Fruit fly (Drosophila melanogaster) whole organism, embryonic: Measurements from ENCODE around the gene pdm2.
A peak's percentile ranks its signal among the peaks of the same experiment; 100 is the strongest.

ENCODE experiments used
- ATbp ChIP-seq: fragments of 200-800 bp; sonication (Bioruptor generic); optimal IDR thresholded peaks from 2 replicates; lab custom pipeline; 2017; ENCODE audit warnings: missing biosample characterization, mild to moderate bottlenecking, missing genetic modification characterization, missing genetic modification reagents
- Adf1 ChIP-seq: fragments of 200-800 bp; sonication (Bioruptor generic); IDR thresholded peaks from 2 replicates; pipeline ENCODE4 v1.3.6; 2022; ENCODE audit warnings: missing biosample characterization, missing genetic modification characterization
- CG10462 ChIP-seq: fragments of 200-800 bp; sonication (Bioruptor generic); optimal IDR thresholded peaks from 2 replicates; lab custom pipeline; 2016; ENCODE audit warnings: missing biosample characterization, missing genetic modification characterization
- CG11247 ChIP-seq: fragments of 200-800 bp; sonication (Bioruptor generic); IDR thresholded peaks from 2 replicates; pipeline ENCODE4 v1.3.6; 2022; ENCODE audit warnings: missing biosample characterization, missing genetic modification characterization
- CG11695 ChIP-seq: fragments of 200-800 bp; sonication (Bioruptor generic); IDR thresholded peaks from 3 replicates; pipeline ENCODE4 v1.3.6; 2022; ENCODE audit warnings: missing biosample characterization, missing genetic modification characterization
- CG12236 ChIP-seq: fragments of 200-800 bp; sonication (Bioruptor generic); optimal IDR thresholded peaks from 2 replicates; lab custom pipeline; 2016; ENCODE audit warnings: missing biosample characterization, missing genetic modification characterization
- CG13287 ChIP-seq: fragments of 200-800 bp; sonication (Bioruptor generic); IDR thresholded peaks from 2 replicates; pipeline ENCODE4 v1.3.6; 2022; ENCODE audit warnings: missing biosample characterization, missing genetic modification characterization; ENCODE audit not compliant: partially characterized antibody
- CG1832 ChIP-seq: fragments of 200-800 bp; sonication (Bioruptor generic); optimal IDR thresholded peaks from 2 replicates; lab custom pipeline; 2017; ENCODE audit warnings: missing biosample characterization, mild to moderate bottlenecking, missing genetic modification characterization, inconsistent platforms
- CG2712 ChIP-seq: fragments of 200-800 bp; optimal IDR thresholded peaks from 3 replicates; lab custom pipeline; 2019; ENCODE audit warnings: missing biosample characterization, mild to moderate bottlenecking, missing genetic modification characterization, moderate library complexity
- CG31365 ChIP-seq: fragments of 200-800 bp; sonication (Bioruptor generic); optimal IDR thresholded peaks from 2 replicates; lab custom pipeline; 2018; ENCODE audit warnings: missing biosample characterization, mild to moderate bottlenecking, missing genetic modification characterization
- CG3281 ChIP-seq: fragments of 200-800 bp; sonication (Bioruptor generic); optimal IDR thresholded peaks from 3 replicates; lab custom pipeline; 2017; ENCODE audit warnings: missing biosample characterization, mild to moderate bottlenecking, missing genetic modification characterization
- CG34376 ChIP-seq: fragments of 200-800 bp; sonication (Bioruptor generic); optimal IDR thresholded peaks from 2 replicates; lab custom pipeline; 2018; ENCODE audit warnings: missing biosample characterization, mild to moderate bottlenecking, missing genetic modification characterization
- CG4820 ChIP-seq: fragments of 200-800 bp; sonication (Bioruptor generic); optimal IDR thresholded peaks from 3 replicates; lab custom pipeline; 2016; ENCODE audit warnings: missing biosample characterization, missing genetic modification characterization
- CG6813 ChIP-seq: fragments of 200-800 bp; sonication (Bioruptor generic); optimal IDR thresholded peaks from 2 replicates; lab custom pipeline; 2017; ENCODE audit warnings: missing biosample characterization, missing genetic modification characterization, mild to moderate bottlenecking, moderate library complexity, missing genetic modification reagents
- CG7271 ChIP-seq: fragments of 200-800 bp; sonication (Bioruptor generic); optimal IDR thresholded peaks from 2 replicates; lab custom pipeline; 2018; ENCODE audit warnings: missing biosample characterization, mild to moderate bottlenecking, missing genetic modification characterization, moderate library complexity
- CG7928 ChIP-seq: fragments of 200-800 bp; sonication (Bioruptor generic); optimal IDR thresholded peaks from 2 replicates; lab custom pipeline; 2017; ENCODE audit warnings: missing biosample characterization, mild to moderate bottlenecking, missing genetic modification characterization
- CG9727 ChIP-seq: fragments of 200-800 bp; sonication (Bioruptor generic); optimal IDR thresholded peaks from 3 replicates; lab custom pipeline; 2017; ENCODE audit warnings: missing biosample characterization, mild to moderate bottlenecking, missing genetic modification characterization
- CG9932 ChIP-seq: fragments of 200-800 bp; sonication (Bioruptor generic); IDR thresholded peaks from 2 replicates; pipeline ENCODE4 v1.3.6; 2022; ENCODE audit warnings: missing biosample characterization, missing genetic modification characterization
- CTCF ChIP-seq: fragments of 200-800 bp; sonication (Bioruptor generic); optimal IDR thresholded peaks from 2 replicates; lab custom pipeline; 2017; ENCODE audit warnings: missing biosample characterization, mild to moderate bottlenecking, missing genetic modification characterization, moderate library complexity
- Eip74EF ChIP-seq, 2 experiments: fragments of 200-800 bp in 1 of 2; fragments of >200 bp in 1 of 2; sonication (Bioruptor generic) in 1 of 2; optimal IDR thresholded peaks; 2 replicates each; lab custom pipeline; 2017 to 2019; ENCODE audit warnings: missing biosample characterization in 2 of 2, missing genetic modification characterization in 2 of 2, mild to moderate bottlenecking in 1 of 2, moderate library complexity in 1 of 2
- Ets65A ChIP-seq: fragments of 200-800 bp; sonication (Bioruptor generic); peaks from one replicate; lab custom pipeline; 2016; ENCODE audit warnings: missing biosample characterization, missing genetic modification characterization
- Gsc ChIP-seq: fragments of 200-800 bp; sonication (Bioruptor generic); IDR thresholded peaks from 2 replicates; pipeline ENCODE4 v1.3.6; 2022; ENCODE audit warnings: missing biosample characterization, missing genetic modification characterization
- Kr ChIP-seq: fragments of 200-800 bp; sonication (Bioruptor generic); optimal IDR thresholded peaks from 2 replicates; lab custom pipeline; 2017; ENCODE audit warnings: missing biosample characterization, mild to moderate bottlenecking, missing genetic modification characterization
- Max ChIP-seq: fragments of 200-800 bp; sonication (Bioruptor generic); optimal IDR thresholded peaks from 2 replicates; lab custom pipeline; 2016; ENCODE audit warnings: missing biosample characterization, mild to moderate bottlenecking, missing genetic modification characterization
- Meics ChIP-seq: fragments of 200-800 bp; sonication (Bioruptor generic); optimal IDR thresholded peaks from 2 replicates; lab custom pipeline; 2017; ENCODE audit warnings: missing biosample characterization, mild to moderate bottlenecking, missing genetic modification characterization
- Mrtf ChIP-seq: fragments of 200-800 bp; sonication (Bioruptor generic); IDR thresholded peaks from 3 replicates; pipeline ENCODE4 v1.3.6; 2022; ENCODE audit warnings: missing biosample characterization, missing genetic modification characterization
- NFAT ChIP-seq: fragments of 200-800 bp; sonication (Bioruptor generic); IDR thresholded peaks from 2 replicates; pipeline ENCODE4 v1.3.6; 2022; ENCODE audit warnings: missing biosample characterization, missing genetic modification characterization
- Nf-YB ChIP-seq: fragments of 200-800 bp; sonication (Bioruptor generic); optimal IDR thresholded peaks from 3 replicates; lab custom pipeline; 2019; ENCODE audit warnings: missing biosample characterization, mild to moderate bottlenecking, missing genetic modification characterization, moderate library complexity
- Rfx ChIP-seq: fragments of 200-800 bp; sonication (Bioruptor generic); IDR thresholded peaks from 2 replicates; pipeline ENCODE4 v1.3.6; 2022; ENCODE audit warnings: missing biosample characterization, missing genetic modification characterization
- Sin3A ChIP-seq: fragments of >200 bp; optimal IDR thresholded peaks from 2 replicates; lab custom pipeline; 2018
- ase ChIP-seq: fragments of 200-800 bp; sonication (Bioruptor generic); IDR thresholded peaks from 3 replicates; pipeline ENCODE4 v1.3.6; 2022; ENCODE audit warnings: missing biosample characterization, missing genetic modification characterization
- btn ChIP-seq: fragments of 200-800 bp; sonication (Bioruptor generic); optimal IDR thresholded peaks from 2 replicates; lab custom pipeline; 2016; ENCODE audit warnings: missing biosample characterization, missing genetic modification characterization
- cad ChIP-seq: fragments of >200 bp; optimal IDR thresholded peaks from 2 replicates; lab custom pipeline; 2017; ENCODE audit warnings: missing biosample characterization, missing genetic modification characterization
- gcm2 ChIP-seq: fragments of 200-800 bp; sonication (Bioruptor generic); optimal IDR thresholded peaks from 2 replicates; lab custom pipeline; 2016; ENCODE audit warnings: missing biosample characterization, missing genetic modification characterization
- gro ChIP-seq: fragments of 200-800 bp; sonication (Bioruptor generic); optimal IDR thresholded peaks from 2 replicates; lab custom pipeline; 2016; ENCODE audit warnings: missing biosample characterization, missing genetic modification characterization
- nerfin-2 ChIP-seq: fragments of 200-800 bp; sonication (Bioruptor generic); IDR thresholded peaks from 2 replicates; pipeline ENCODE4 v1.3.6; 2022; ENCODE audit warnings: missing biosample characterization, missing genetic modification characterization; ENCODE audit not compliant: partially characterized antibody
- onecut ChIP-seq: fragments of 200-800 bp; sonication (Bioruptor generic); IDR thresholded peaks from 2 replicates; pipeline ENCODE4 v1.3.6; 2022; ENCODE audit warnings: missing biosample characterization, missing genetic modification characterization
- pho ChIP-seq: fragments of 200-800 bp; sonication (Bioruptor generic); optimal IDR thresholded peaks from 2 replicates; lab custom pipeline; 2016; ENCODE audit warnings: missing biosample characterization, missing genetic modification characterization
- phol ChIP-seq: fragments of 200-800 bp; sonication (Bioruptor generic); optimal IDR thresholded peaks from 3 replicates; lab custom pipeline; 2018; ENCODE audit warnings: missing biosample characterization, mild to moderate bottlenecking, missing genetic modification characterization, moderate library complexity
- salm ChIP-seq: fragments of 200-800 bp; sonication (Bioruptor generic); optimal IDR thresholded peaks from 2 replicates; lab custom pipeline; 2018; ENCODE audit warnings: missing biosample characterization, mild to moderate bottlenecking, missing genetic modification characterization
- sens ChIP-seq: fragments of 200-800 bp; sonication (Bioruptor generic); peaks from one replicate; lab custom pipeline; 2016; ENCODE audit warnings: missing biosample characterization, missing genetic modification characterization
- ssp ChIP-seq: fragments of 200-800 bp; sonication (Bioruptor generic); IDR thresholded peaks from 2 replicates; pipeline ENCODE4 v1.3.6; 2022; ENCODE audit warnings: missing biosample characterization, missing genetic modification characterization
- tll ChIP-seq, 2 experiments: fragments of 200-800 bp in 1 of 2; fragments of >200 bp in 1 of 2; sonication (Bioruptor generic) in 1 of 2; optimal IDR thresholded peaks; 2 replicates each; lab custom pipeline; 2017 to 2019; ENCODE audit warnings: missing biosample characterization in 2 of 2, missing genetic modification characterization in 2 of 2, mild to moderate bottlenecking in 1 of 2, moderate library complexity in 1 of 2
- tna ChIP-seq: fragments of 200-800 bp; sonication (Bioruptor generic); IDR thresholded peaks from 2 replicates; pipeline ENCODE4 v1.3.6; 2022; ENCODE audit warnings: missing biosample characterization, missing genetic modification characterization; ENCODE audit not compliant: partially characterized antibody
- twi ChIP-seq: fragments of 200-800 bp; optimal IDR thresholded peaks from 2 replicates; lab custom pipeline; 2019; ENCODE audit warnings: missing biosample characterization, mild to moderate bottlenecking, missing genetic modification characterization, moderate library complexity
- vvl ChIP-seq: fragments of 200-800 bp; sonication (Bioruptor generic); IDR thresholded peaks from 2 replicates; pipeline ENCODE4 v1.3.6; 2022; ENCODE audit warnings: missing biosample characterization, missing genetic modification characterization
- zen ChIP-seq: fragments of 200-800 bp; sonication (Bioruptor generic); optimal IDR thresholded peaks from 3 replicates; lab custom pipeline; 2018; ENCODE audit warnings: missing biosample characterization, mild to moderate bottlenecking, missing genetic modification characterization, moderate library complexity

Gene pdm2

DNA sequence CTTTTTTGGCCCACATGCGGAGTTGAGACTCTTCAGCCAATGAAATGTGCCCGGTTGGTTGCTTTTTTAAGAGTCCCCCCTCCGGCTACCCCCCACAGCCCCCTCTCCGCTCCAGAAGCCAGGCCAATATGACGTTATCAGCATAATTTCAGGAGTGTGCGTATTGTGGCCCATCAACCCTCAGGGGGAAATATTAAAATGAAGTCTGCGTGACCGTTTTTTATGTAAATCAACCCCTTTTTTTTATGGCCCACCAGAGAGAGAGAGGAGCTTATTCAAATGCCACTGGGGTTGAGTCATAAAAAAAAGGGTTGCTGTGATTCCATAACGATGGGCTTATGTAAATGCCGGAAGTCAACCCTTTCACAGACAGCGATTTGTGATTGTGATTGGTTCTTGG, 44.0 kb upstream of the pdm2 start (continued):
- TF ChIP-seq twi (tag; lab: Kevin White, UChicago) = no peak
- TF ChIP-seq Nf-YB (GFP tag; lab: Kevin White, UChicago) = peak; percentile 95
- TF ChIP-seq CG4820 (GFP tag; lab: Kevin White, UChicago) = no peak
- TF ChIP-seq gcm2 = no peak
- peak; percentile 66 for TF ChIP-seq Kr
- no peak for TF ChIP-seq nerfin-2 (GFP tag; lab: Robert Waterston, UW)
- TF ChIP-seq gro (GFP tag; lab: Kevin White, UChicago) = no peak
- no peak for TF ChIP-seq CG3281 (GFP tag; lab: Kevin White, UChicago)
- no peak for TF ChIP-seq CG2712 (tag; lab: Kevin White, UChicago)
- TF ChIP-seq Max (GFP tag; lab: Kevin White, UChicago) = no peak
- no peak for TF ChIP-seq salm (tag; lab: Kevin White, UChicago)
- no peak for TF ChIP-seq ssp (GFP tag; lab: Robert Waterston, UW)
- no peak for TF ChIP-seq CG11695 (GFP tag; lab: Robert Waterston, UW)
- TF ChIP-seq phol (tag; lab: Kevin White, UChicago) = no peak
- no peak for TF ChIP-seq Gsc (GFP tag; lab: Robert Waterston, UW)

DNA sequence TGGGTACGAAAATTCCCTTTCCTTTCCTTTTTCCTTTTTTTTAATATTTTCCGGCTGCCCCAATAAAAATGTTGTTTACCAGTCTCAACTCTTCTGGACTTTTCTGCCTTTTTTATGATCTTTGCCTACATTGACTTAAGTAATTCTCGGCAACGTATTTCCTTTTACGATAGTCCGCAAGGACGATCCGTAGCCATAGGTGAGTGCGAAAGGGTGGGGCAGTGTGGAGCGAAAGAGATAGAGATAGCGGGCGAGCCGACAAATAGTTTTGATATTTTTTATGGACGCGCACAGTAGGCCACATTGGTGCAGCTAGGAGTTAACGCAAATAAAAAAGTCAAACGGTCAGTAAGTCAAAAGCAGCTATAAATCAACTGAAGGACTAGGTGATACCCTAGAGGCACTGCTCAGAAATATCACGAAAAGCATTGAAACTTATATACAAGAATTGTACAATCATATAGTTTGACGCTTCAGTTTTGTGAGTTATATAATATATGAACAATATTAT, 41.0 kb upstream of the pdm2 start:
- no peak for TF ChIP-seq Sin3A (lab: Kevin White, UChicago)
- TF ChIP-seq zen = peak; percentile 19
- TF ChIP-seq Ets65A = peak; percentile 5
- TF ChIP-seq Meics (GFP tag; lab: Kevin White, UChicago) = no peak
- peak; percentile 91 for TF ChIP-seq cad (GFP tag; lab: Kevin White, UChicago)
- peak in 1 of 2 experiments; percentile 95 for TF ChIP-seq tll (GFP tag; optimal IDR thresholded peaks at IDR 0.05; lab: Kevin White, UChicago)
- peak; percentile 36 for TF ChIP-seq CG1832 (GFP tag; lab: Kevin White, UChicago)

DNA sequence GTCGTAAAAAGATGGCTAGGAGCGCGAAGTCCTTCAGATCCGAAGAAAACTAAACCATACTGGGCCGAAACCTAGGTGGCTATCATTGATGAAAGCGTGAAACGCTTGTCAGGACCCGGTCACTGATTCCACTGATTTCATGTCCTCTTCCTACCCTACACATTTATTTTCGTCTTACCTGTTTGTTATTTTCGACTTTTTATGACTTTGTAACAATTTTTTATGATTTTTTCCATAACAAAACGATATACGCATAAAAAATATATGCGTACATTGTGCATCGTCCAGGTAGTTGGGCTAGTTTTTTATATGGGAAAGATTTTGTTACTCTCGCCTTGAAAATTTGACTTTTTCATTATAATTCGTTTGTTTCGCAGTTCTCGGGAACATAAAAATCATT, 40.2 kb upstream of the pdm2 start:
- TF ChIP-seq btn (GFP tag; lab: Kevin White, UChicago) (no peak), Mrtf (GFP tag; lab: Robert Waterston, UW) (no peak), NFAT (GFP tag; lab: Robert Waterston, UW) (no peak), zen (no peak), CG7271 (tag; lab: Kevin White, UChicago) (peak; percentile 55), CG31365 (tag; lab: Kevin White, UChicago) (no peak), pho (GFP tag; lab: Kevin White, UChicago) (no peak), cad (GFP tag; lab: Kevin White, UChicago) (peak; percentile 75), sens (peak; percentile 51), CTCF (no peak), CG9727 (GFP tag; lab: Kevin White, UChicago) (no peak), CG9932 (GFP tag; lab: Robert Waterston, UW) (no peak), Adf1 (GFP tag; lab: Robert Waterston, UW) (no peak), ase (GFP tag; lab: Robert Waterston, UW) (no peak), onecut (GFP tag; lab: Robert Waterston, UW) (no peak)

DNA sequence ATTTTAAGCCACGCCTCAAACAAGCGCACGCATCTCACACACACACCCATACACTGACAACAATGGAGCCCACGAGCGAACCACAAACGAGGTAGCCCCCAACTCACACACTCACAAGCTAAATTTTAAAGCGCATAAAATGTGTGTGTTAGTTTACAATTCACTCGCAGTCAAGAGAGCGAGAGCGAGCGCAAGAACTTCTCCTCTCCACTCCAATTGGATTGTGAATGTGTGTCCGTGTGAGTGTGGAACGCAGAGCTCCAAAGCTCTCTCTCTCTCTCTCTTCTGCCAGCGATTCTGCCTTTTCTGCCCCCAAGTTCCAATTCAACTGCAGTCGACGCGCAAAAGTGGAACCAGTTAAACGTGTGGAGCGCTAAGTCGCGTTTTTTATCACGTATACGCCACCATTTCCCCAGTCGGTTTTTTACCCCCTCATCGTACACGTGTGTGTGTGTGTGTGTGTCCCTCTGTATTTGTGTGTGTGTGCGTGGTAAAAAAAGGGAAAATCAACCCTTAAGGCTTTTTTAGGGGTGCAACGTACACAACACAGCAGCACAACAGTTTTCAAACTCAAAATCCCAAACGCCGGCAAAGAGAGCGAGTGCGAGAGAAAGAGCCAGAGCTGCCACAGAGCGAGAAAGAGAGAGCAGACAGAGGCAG, 38.8 kb upstream of the pdm2 start:
- no peak for TF ChIP-seq btn (GFP tag; lab: Kevin White, UChicago)
- TF ChIP-seq Rfx = no peak
- no peak for TF ChIP-seq tna
- TF ChIP-seq CG6813 = no peak
- TF ChIP-seq ATbp = no peak
- peak in 1 of 2 experiments; percentile 6 for TF ChIP-seq Eip74EF (GFP tag; optimal IDR thresholded peaks at IDR 0.05; lab: Kevin White, UChicago)
- no peak for TF ChIP-seq CG7928 (GFP tag; lab: Kevin White, UChicago)
- no peak for TF ChIP-seq Ets65A
- TF ChIP-seq vvl (GFP tag; lab: Robert Waterston, UW) = peak; percentile 96
- no peak for TF ChIP-seq Gsc (GFP tag; lab: Robert Waterston, UW)
- no peak for TF ChIP-seq CG12236 (GFP tag; lab: Kevin White, UChicago)
- TF ChIP-seq CG11247 (GFP tag; lab: Robert Waterston, UW) = no peak
- TF ChIP-seq CG10462 (GFP tag; lab: Kevin White, UChicago) = no peak
- TF ChIP-seq CG34376 = peak; percentile 10
- peak; percentile 42 for TF ChIP-seq CG13287 (GFP tag; lab: Robert Waterston, UW)
